Worm (Caenorhabditis elegans) whole organism, L3 larva: ENCODE measurements around the gene odr-10.

ENCODE experiments used
- R02D3.7 ChIP-seq: fragments of 150-350 bp; optimal IDR thresholded peaks from 2 replicates; lab custom pipeline; 2014; ENCODE audit warnings: missing biosample characterization, missing genetic modification characterization
- aly-2 ChIP-seq: fragments of 150-350 bp; optimal IDR thresholded peaks from 2 replicates; lab custom pipeline; 2014; ENCODE audit warnings: missing biosample characterization, missing genetic modification characterization
- ama-1 ChIP-seq: fragments of 150-350 bp; optimal IDR thresholded peaks from 2 replicates; lab custom pipeline; 2018
- egl-27 ChIP-seq: sonication (generic microtip); optimal IDR thresholded peaks from 4 replicates; lab custom pipeline; 2017; ENCODE audit warnings: missing biosample characterization, missing genetic modification reagents, missing genetic modification characterization
- egl-5 ChIP-seq: fragments of 150-350 bp; optimal IDR thresholded peaks from 2 replicates; lab custom pipeline; 2017; ENCODE audit warnings: missing biosample characterization, missing genetic modification reagents, missing genetic modification characterization, inconsistent platforms
- elt-2 ChIP-seq: sonication (generic microtip); optimal IDR thresholded peaks from 2 replicates; lab custom pipeline; 2016; ENCODE audit warnings: missing genetic modification reagents, mild to moderate bottlenecking, missing genetic modification characterization, missing compliant biosample characterization
- elt-3 ChIP-seq, 3 experiments: fragments of 150-350 bp in 1 of 3; sonication (generic microtip) in 2 of 3; optimal IDR thresholded peaks; 2 replicates in 2 of 3; 4 replicates in 1 of 3; lab custom pipeline; 2014 to 2017; ENCODE audit warnings: missing biosample characterization in 3 of 3, missing genetic modification characterization in 3 of 3
- fkh-10 ChIP-seq: sonication (generic microtip); optimal IDR thresholded peaks from 2 replicates; lab custom pipeline; 2017; ENCODE audit warnings: missing biosample characterization, missing genetic modification reagents, missing genetic modification characterization
- fos-1 ChIP-seq: fragments of 150-350 bp; optimal IDR thresholded peaks from 2 replicates; lab custom pipeline; 2014; ENCODE audit warnings: missing biosample characterization, missing genetic modification characterization
- lin-15B ChIP-seq: fragments of 150-350 bp; optimal IDR thresholded peaks from 2 replicates; lab custom pipeline; 2014; ENCODE audit warnings: missing biosample characterization, missing genetic modification characterization
- lin-39 ChIP-seq: fragments of 150-350 bp; optimal IDR thresholded peaks from 2 replicates; lab custom pipeline; 2018; ENCODE audit warnings: missing biosample characterization, missing genetic modification reagents, missing genetic modification characterization
- mml-1 ChIP-seq: fragments of 150-350 bp; sonication (generic microtip); optimal IDR thresholded peaks from 3 replicates; lab custom pipeline; 2014; ENCODE audit warnings: missing biosample characterization, missing genetic modification characterization
- nfya-1 ChIP-seq: sonication (generic microtip); optimal IDR thresholded peaks from 2 replicates; lab custom pipeline; 2017; ENCODE audit warnings: missing genetic modification characterization, mild to moderate bottlenecking, missing compliant biosample characterization, antibody characterized with exemption, moderate library complexity; ENCODE audit not compliant: insufficient read depth
- nhr-23 ChIP-seq: fragments of 150-350 bp; optimal IDR thresholded peaks from 2 replicates; lab custom pipeline; 2014; ENCODE audit warnings: missing biosample characterization, missing genetic modification reagents, missing genetic modification characterization
- nhr-237 ChIP-seq: fragments of 150-350 bp; optimal IDR thresholded peaks from 2 replicates; lab custom pipeline; 2014; ENCODE audit warnings: missing biosample characterization, missing genetic modification characterization
- nhr-43 ChIP-seq: sonication (generic microtip); optimal IDR thresholded peaks from 2 replicates; lab custom pipeline; 2016; ENCODE audit warnings: mild to moderate bottlenecking, missing genetic modification characterization, missing compliant biosample characterization; ENCODE audit not compliant: poor library complexity, severe bottlenecking
- nhr-76 ChIP-seq: fragments of 150-350 bp; sonication (generic microtip); optimal IDR thresholded peaks from 5 replicates; lab custom pipeline; 2014; ENCODE audit warnings: missing biosample characterization, missing genetic modification characterization
- nhr-77 ChIP-seq: fragments of 150-350 bp; optimal IDR thresholded peaks from 2 replicates; lab custom pipeline; 2014; ENCODE audit warnings: missing biosample characterization, missing genetic modification characterization
- pqm-1 ChIP-seq: fragments of 150-350 bp; optimal IDR thresholded peaks from 2 replicates; lab custom pipeline; 2017; ENCODE audit warnings: missing biosample characterization, missing genetic modification characterization, inconsistent platforms
- sea-2 ChIP-seq: fragments of 150-350 bp; sonication (generic microtip); optimal IDR thresholded peaks from 4 replicates; lab custom pipeline; 2014; ENCODE audit warnings: missing biosample characterization, missing genetic modification reagents, missing genetic modification characterization
- skn-1 ChIP-seq: fragments of 150-350 bp; optimal IDR thresholded peaks from 2 replicates; lab custom pipeline; 2014; ENCODE audit warnings: missing biosample characterization, missing genetic modification characterization
- snpc-4 ChIP-seq: fragments of 150-350 bp; optimal IDR thresholded peaks from 2 replicates; lab custom pipeline; 2014; ENCODE audit warnings: missing biosample characterization, missing genetic modification characterization
- tbx-2 ChIP-seq: sonication (generic microtip); optimal IDR thresholded peaks from 2 replicates; lab custom pipeline; 2016; ENCODE audit warnings: mild to moderate bottlenecking, missing genetic modification characterization, missing compliant biosample characterization
- unc-39 ChIP-seq: sonication (generic microtip); optimal IDR thresholded peaks from 4 replicates; lab custom pipeline; 2017; ENCODE audit warnings: missing biosample characterization, missing genetic modification characterization
- ztf-11 ChIP-seq: fragments of 150-350 bp; optimal IDR thresholded peaks from 2 replicates; lab custom pipeline; 2014; ENCODE audit warnings: missing biosample characterization, missing genetic modification characterization

The odr-10 gene

DNA sequence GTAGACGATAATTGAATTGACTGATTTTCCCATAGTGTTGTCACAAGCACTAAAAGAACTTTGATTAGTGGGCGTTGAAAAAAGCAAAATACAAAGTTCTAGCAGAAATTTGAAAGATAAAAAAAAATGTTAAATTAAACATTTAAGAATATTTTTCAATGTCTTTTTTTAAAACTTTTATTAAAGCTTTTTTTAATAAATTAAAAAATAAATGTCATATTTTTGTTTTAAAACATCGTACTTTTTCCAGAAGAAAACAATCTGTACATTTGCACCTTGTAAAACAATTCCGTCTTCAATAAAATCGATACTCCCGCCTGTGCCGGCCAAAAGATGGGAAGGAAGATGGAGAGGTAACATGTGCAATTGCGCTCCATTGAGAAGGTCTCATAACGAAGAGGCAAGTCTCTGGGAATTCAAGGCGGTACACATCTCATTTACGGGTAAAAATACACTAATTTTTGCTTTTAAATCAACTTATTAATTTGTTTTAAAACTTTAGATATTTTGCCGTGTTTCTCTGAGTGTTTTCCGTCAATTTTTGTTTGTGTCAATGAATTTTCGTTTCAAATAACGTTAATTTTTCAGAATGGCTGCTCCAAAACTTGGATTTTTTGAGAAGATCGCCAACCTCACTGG lies 24.9 kb downstream of the odr-10 start, which contains the start of the genes glr-6 and asg-2 (continued):
- TF ChIP-seq nhr-77 (tag; lab: Kevin White, UChicago) (no peak), egl-5 (tag; lab: Kevin White, UChicago) (peak; percentile 70), nhr-237 (tag; lab: Kevin White, UChicago) (no peak), nhr-76 (tag; lab: Kevin White, UChicago) (no peak), tbx-2 (peak; percentile 41), snpc-4 (tag; lab: Kevin White, UChicago) (peak; percentile 62), ama-1 (lab: Kevin White, UChicago) (peak; percentile 49), lin-39 (tag; lab: Kevin White, UChicago) (peak; percentile 90)

DNA sequence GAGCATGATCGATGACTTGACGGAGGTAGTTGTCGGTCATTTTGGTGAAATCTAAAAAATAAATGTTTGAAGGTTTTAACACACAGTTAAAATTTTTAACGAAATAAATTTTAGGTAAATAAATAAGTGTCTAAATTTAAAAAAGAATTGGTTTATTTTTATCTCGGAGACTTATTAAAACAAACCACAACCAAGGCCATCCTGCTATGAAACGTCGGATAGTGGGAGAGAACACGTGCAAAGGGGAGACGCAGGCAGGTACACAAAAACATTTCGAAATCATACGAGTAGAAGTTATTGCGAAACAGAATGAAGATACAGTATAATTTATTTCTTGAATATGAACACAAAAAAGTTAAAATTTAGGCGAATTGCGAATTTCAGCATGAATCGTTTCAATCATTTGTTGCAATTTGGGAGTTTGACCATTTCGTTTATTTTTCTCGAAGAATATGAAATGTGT lies 29.6 kb downstream of the odr-10 start, which contains the start of gene F41B4.3:
TSS of gene F41B4.3 (minus strand) at position 51 of the 463 bp plus-strand sequence.
- peak; percentile 31 for TF ChIP-seq nfya-1 (tag; lab: Kevin White, UChicago)
- TF ChIP-seq skn-1 (tag; lab: Kevin White, UChicago): no peak
- TF ChIP-seq nhr-23 (tag; lab: Kevin White, UChicago): peak; percentile 30

DNA sequence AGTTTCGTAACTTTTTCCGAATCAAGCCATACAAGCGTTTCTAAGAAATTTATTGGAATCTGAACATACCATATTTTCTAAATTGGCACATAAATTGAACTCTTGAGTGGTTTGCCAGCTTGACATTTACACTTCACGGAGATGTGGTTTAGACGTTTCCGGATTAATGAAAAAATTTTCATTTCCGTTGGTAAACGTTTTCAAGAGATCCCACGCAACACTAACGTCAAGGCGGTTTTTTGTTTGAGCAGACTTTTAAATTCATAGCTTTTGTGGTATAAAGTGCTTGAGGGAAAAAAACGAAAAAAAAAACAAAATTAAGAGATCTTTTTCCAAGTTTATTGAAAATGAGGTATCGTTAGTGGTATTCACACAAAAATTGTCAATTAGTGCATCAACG lies 30.6 kb downstream of the odr-10 start, which contains the start of gene F41B4.2:
TSS of gene F41B4.2 (minus strand) at position 101 of the 400 bp plus-strand sequence.
- TF ChIP-seq nhr-77 (tag; lab: Kevin White, UChicago) (no peak), elt-2 (tag; lab: Kevin White, UChicago) (no peak)

DNA sequence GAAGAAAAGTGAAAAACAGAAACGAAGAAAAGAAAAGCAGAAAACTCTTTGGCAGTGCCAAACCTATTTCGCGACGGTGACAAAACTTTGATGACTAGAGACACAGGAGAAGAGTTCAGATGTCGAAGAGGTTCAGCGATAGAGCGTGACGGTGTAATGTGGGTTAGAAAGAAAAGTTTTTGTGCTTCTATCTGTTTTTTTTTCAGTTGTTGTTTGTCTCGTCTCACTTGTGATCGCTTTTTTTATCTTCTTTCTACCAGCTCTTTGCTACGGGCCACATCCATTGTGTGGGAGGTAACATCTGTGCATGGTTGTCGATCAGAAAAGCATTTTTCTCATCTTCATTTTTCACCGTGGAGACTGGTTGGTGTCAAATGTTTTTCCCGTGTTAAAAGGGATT lies 39.9 kb downstream of the odr-10 start, which contains the start of gene F41B4.1:
TSS of gene F41B4.1 (minus strand) at position 23 of the 400 bp plus-strand sequence.
- TF ChIP-seq lin-39 (tag; lab: Kevin White, UChicago): peak; percentile 76
- no peak for TF ChIP-seq nhr-77 (tag; lab: Kevin White, UChicago)
- TF ChIP-seq nfya-1 (tag; lab: Kevin White, UChicago): peak; percentile 35
- peak; percentile 46 for TF ChIP-seq egl-5 (tag; lab: Kevin White, UChicago)

DNA sequence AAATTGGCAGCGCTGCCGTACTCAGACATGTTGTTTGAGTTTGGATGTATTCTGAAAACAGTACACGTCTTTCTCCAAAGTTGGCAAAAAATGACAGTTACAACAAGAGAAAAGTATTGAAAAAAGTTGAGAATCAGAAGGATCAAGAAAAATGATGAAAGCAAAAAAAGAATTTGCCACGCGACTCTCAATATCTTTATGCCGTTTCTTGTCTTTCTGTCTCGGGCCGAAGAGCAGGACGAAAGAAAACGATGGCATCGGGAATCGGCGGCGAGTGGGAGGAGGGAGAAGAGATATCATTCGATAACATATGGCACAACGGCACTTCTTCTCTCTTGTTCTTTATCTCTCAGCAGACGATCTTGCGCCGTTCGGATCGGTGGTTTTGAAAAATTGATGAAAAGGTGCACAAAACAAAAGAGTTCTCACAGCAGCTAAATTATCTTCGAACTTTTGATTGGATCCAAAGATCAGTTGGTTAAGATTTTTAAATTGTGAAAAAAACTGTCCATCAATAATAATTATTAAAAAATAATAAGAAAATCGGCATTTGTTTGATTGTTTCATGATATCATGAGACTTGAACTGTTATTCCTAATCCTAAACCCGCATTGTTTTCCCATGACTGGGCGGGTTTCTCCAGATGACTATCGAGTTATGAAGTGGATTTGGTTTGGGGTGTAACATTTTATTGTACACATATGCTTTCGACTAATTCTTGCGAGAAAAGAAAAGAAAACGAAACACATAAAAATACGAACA lies 42.3 kb downstream of the odr-10 start, which contains the start of gene gei-15:
TSS of gene gei-15 (minus strand) at position 51 of the 762 bp plus-strand sequence.
- no peak for TF ChIP-seq nhr-23 (tag; lab: Kevin White, UChicago)
- TF ChIP-seq snpc-4 (tag; lab: Kevin White, UChicago): no peak
- TF ChIP-seq ztf-11 (tag; lab: Kevin White, UChicago): no peak
- TF ChIP-seq mml-1: no peak
- TF ChIP-seq fos-1 (tag; lab: Kevin White, UChicago): no peak
- TF ChIP-seq aly-2 (tag; lab: Kevin White, UChicago): no peak
- TF ChIP-seq egl-27: no peak
- TF ChIP-seq lin-15B: no peak
- TF ChIP-seq R02D3.7 (tag; lab: Kevin White, UChicago): no peak
- no peak for TF ChIP-seq sea-2 (GFP tag; lab: Kevin White, UChicago)
- no peak for TF ChIP-seq tbx-2
- no peak for TF ChIP-seq nfya-1 (tag; lab: Kevin White, UChicago)
- TF ChIP-seq unc-39 (tag; lab: Kevin White, UChicago): no peak
- TF ChIP-seq fkh-10 (GFP tag; lab: Kevin White, UChicago): no peak
- TF ChIP-seq ama-1 (lab: Kevin White, UChicago): no peak
- no peak for TF ChIP-seq nhr-77 (tag; lab: Kevin White, UChicago)
- no peak for TF ChIP-seq pqm-1 (tag; lab: Kevin White, UChicago)
- no peak for TF ChIP-seq elt-3 (tag; optimal IDR thresholded peaks at IDR 0.05; lab: Kevin White, UChicago)
- no peak for TF ChIP-seq egl-5 (tag; lab: Kevin White, UChicago)
- no peak for TF ChIP-seq nhr-43 (tag; lab: Kevin White, UChicago)

DNA sequence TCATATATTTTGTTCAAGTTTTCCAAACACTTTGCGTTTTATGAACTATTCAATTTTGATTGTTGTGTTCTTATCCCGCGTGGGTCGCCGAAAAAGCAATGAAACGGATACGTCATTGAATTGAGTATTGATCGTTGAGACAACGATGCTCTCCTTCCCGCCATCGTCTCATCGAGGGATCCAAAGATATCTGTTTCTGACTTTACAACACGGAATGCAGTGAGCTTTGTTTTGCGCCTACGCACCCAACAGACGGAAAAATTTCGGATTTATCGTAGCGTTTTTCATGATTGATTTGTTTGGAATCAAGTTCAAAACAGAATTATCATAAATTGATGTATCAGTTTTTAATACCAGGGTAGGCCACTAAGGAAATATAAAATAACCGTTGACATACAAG lies 43.2 kb downstream of the odr-10 start:
- TF ChIP-seq elt-2 (tag; lab: Kevin White, UChicago): no peak
- TF ChIP-seq egl-5 (tag; lab: Kevin White, UChicago): peak; percentile 11
